Fruit fly (Drosophila melanogaster) whole organism, embryonic: ENCODE results near the gene CG11726.
A peak's percentile ranks its signal among the peaks of the same experiment; 100 is the strongest.

Source experiments
- Asciz ChIP-seq: fragments of 200-800 bp; sonication (Bioruptor generic); optimal IDR thresholded peaks from 2 replicates; lab custom pipeline; 2017; ENCODE audit warnings: missing biosample characterization, mild to moderate bottlenecking, missing genetic modification characterization, missing genetic modification reagents
- BtbVII ChIP-seq: fragments of 200-800 bp; sonication (Bioruptor generic); optimal IDR thresholded peaks from 3 replicates; lab custom pipeline; 2017; ENCODE audit warnings: missing biosample characterization, mild to moderate bottlenecking, missing genetic modification characterization
- CG10321 ChIP-seq: fragments of 200-800 bp; sonication (Bioruptor generic); IDR thresholded peaks from 2 replicates; pipeline ENCODE4 v1.3.6; 2022; ENCODE audit warnings: missing biosample characterization, missing genetic modification characterization
- CG10543 ChIP-seq: fragments of 200-800 bp; sonication (Bioruptor generic); optimal IDR thresholded peaks from 3 replicates; lab custom pipeline; 2017; ENCODE audit warnings: missing biosample characterization, mild to moderate bottlenecking, missing genetic modification characterization, moderate library complexity
- CG12071 ChIP-seq: fragments of 200-800 bp; sonication (Bioruptor generic); optimal IDR thresholded peaks from 3 replicates; lab custom pipeline; 2018; ENCODE audit warnings: missing biosample characterization, mild to moderate bottlenecking, missing genetic modification characterization
- CG1233 ChIP-seq: fragments of 200-800 bp; sonication (Bioruptor generic); optimal IDR thresholded peaks from 4 replicates; lab custom pipeline; 2018; ENCODE audit warnings: missing biosample characterization, mild to moderate bottlenecking, missing genetic modification characterization
- CG13287 ChIP-seq: fragments of 200-800 bp; sonication (Bioruptor generic); IDR thresholded peaks from 2 replicates; pipeline ENCODE4 v1.3.6; 2022; ENCODE audit warnings: missing biosample characterization, missing genetic modification characterization; ENCODE audit not compliant: partially characterized antibody
- CG14014 ChIP-seq: fragments of 200-800 bp; sonication (Bioruptor generic); IDR thresholded peaks from 2 replicates; pipeline ENCODE4 v1.3.6; 2022; ENCODE audit warnings: missing biosample characterization, missing genetic modification characterization
- CG14710 ChIP-seq: fragments of 200-800 bp; sonication (Bioruptor generic); optimal IDR thresholded peaks from 3 replicates; lab custom pipeline; 2019; ENCODE audit warnings: missing biosample characterization, mild to moderate bottlenecking, missing genetic modification characterization, moderate library complexity
- CG14860 ChIP-seq: fragments of 200-800 bp; sonication (Bioruptor generic); IDR thresholded peaks from 3 replicates; pipeline ENCODE4 v1.3.6; 2022; ENCODE audit warnings: missing biosample characterization, missing genetic modification characterization; ENCODE audit not compliant: partially characterized antibody
- CG15601 ChIP-seq: fragments of 200-800 bp; sonication (Bioruptor generic); optimal IDR thresholded peaks from 3 replicates; lab custom pipeline; 2019; ENCODE audit warnings: missing biosample characterization, mild to moderate bottlenecking, missing genetic modification characterization, moderate library complexity
- CG15696 ChIP-seq: fragments of 200-800 bp; sonication (Bioruptor generic); optimal IDR thresholded peaks from 2 replicates; lab custom pipeline; 2019; ENCODE audit warnings: missing biosample characterization, mild to moderate bottlenecking, missing genetic modification characterization, moderate library complexity
- CG1647 ChIP-seq: fragments of 200-800 bp; sonication (Bioruptor generic); optimal IDR thresholded peaks from 3 replicates; lab custom pipeline; 2016; ENCODE audit warnings: missing biosample characterization, missing genetic modification characterization
- CG17186 ChIP-seq: fragments of 200-800 bp; sonication (Bioruptor generic); optimal IDR thresholded peaks from 3 replicates; lab custom pipeline; 2017; ENCODE audit warnings: missing biosample characterization, missing genetic modification reagents, missing genetic modification characterization
- CG18262 ChIP-seq: fragments of 200-800 bp; optimal IDR thresholded peaks from 3 replicates; lab custom pipeline; 2019; ENCODE audit warnings: missing biosample characterization, mild to moderate bottlenecking, missing genetic modification characterization, moderate library complexity
- CG2712 ChIP-seq: fragments of 200-800 bp; optimal IDR thresholded peaks from 3 replicates; lab custom pipeline; 2019; ENCODE audit warnings: missing biosample characterization, mild to moderate bottlenecking, missing genetic modification characterization, moderate library complexity
- CG3407 ChIP-seq: fragments of 200-800 bp; sonication (Bioruptor generic); optimal IDR thresholded peaks from 2 replicates; lab custom pipeline; 2018; ENCODE audit warnings: missing biosample characterization, mild to moderate bottlenecking, missing genetic modification characterization
- CG4282 ChIP-seq: fragments of 200-800 bp; sonication (Bioruptor generic); optimal IDR thresholded peaks from 2 replicates; lab custom pipeline; 2016; ENCODE audit warnings: missing biosample characterization, missing genetic modification characterization
- CG5180 ChIP-seq: fragments of 200-800 bp; sonication (Bioruptor generic); optimal IDR thresholded peaks from 3 replicates; lab custom pipeline; 2017; ENCODE audit warnings: missing biosample characterization, missing genetic modification characterization, mild to moderate bottlenecking, moderate library complexity, missing genetic modification reagents
- CG6175 ChIP-seq: fragments of 200-800 bp; sonication (Bioruptor generic); IDR thresholded peaks from 3 replicates; pipeline ENCODE4 v1.3.6; 2022; ENCODE audit warnings: missing biosample characterization, missing genetic modification characterization
- CG6689 ChIP-seq: fragments of 200-800 bp; sonication (Bioruptor generic); IDR thresholded peaks from 2 replicates; pipeline ENCODE4 v1.3.6; 2022; ENCODE audit warnings: missing biosample characterization, missing genetic modification characterization
- CG8359 ChIP-seq: fragments of 200-800 bp; sonication (Bioruptor generic); optimal IDR thresholded peaks from 2 replicates; lab custom pipeline; 2017; ENCODE audit warnings: missing biosample characterization, mild to moderate bottlenecking, missing genetic modification characterization, borderline replicate concordance
- CG8388 ChIP-seq: fragments of 200-800 bp; sonication (Bioruptor generic); optimal IDR thresholded peaks from 2 replicates; lab custom pipeline; 2019; ENCODE audit warnings: missing biosample characterization, mild to moderate bottlenecking, missing genetic modification characterization, moderate library complexity
- CG8924 ChIP-seq: fragments of 200-800 bp; optimal IDR thresholded peaks from 3 replicates; lab custom pipeline; 2019; ENCODE audit warnings: missing biosample characterization, mild to moderate bottlenecking, missing genetic modification characterization, moderate library complexity
- CG9437 ChIP-seq: fragments of 200-800 bp; sonication (Bioruptor generic); optimal IDR thresholded peaks from 2 replicates; lab custom pipeline; 2018; ENCODE audit warnings: missing biosample characterization, mild to moderate bottlenecking, missing genetic modification characterization
- CG9817 ChIP-seq: fragments of 200-800 bp; sonication (Bioruptor generic); optimal IDR thresholded peaks from 2 replicates; lab custom pipeline; 2018; ENCODE audit warnings: missing biosample characterization, mild to moderate bottlenecking, missing genetic modification characterization, moderate library complexity
- Deaf1 ChIP-seq: fragments of 200-800 bp; optimal IDR thresholded peaks from 3 replicates; lab custom pipeline; 2019; ENCODE audit warnings: missing biosample characterization, mild to moderate bottlenecking, missing genetic modification characterization, moderate library complexity
- Hr78 ChIP-seq, 2 experiments: fragments of 200-800 bp in 1 of 2; fragments of >200 bp in 1 of 2; sonication (Bioruptor generic) in 1 of 2; optimal IDR thresholded peaks; 2 replicates each; lab custom pipeline; 2017 to 2019; ENCODE audit warnings: missing biosample characterization in 2 of 2, missing genetic modification characterization in 2 of 2, mild to moderate bottlenecking in 1 of 2, moderate library complexity in 1 of 2
- Med ChIP-seq: fragments of 200-800 bp; sonication (Bioruptor generic); peaks from one replicate; lab custom pipeline; 2016; ENCODE audit warnings: missing biosample characterization, missing genetic modification characterization, mild to moderate bottlenecking, inconsistent platforms, moderate library complexity
- Nf-YA ChIP-seq: fragments of 200-800 bp; sonication (Bioruptor generic); IDR thresholded peaks from 2 replicates; pipeline ENCODE4 v1.3.6; 2022; ENCODE audit warnings: missing biosample characterization, missing genetic modification characterization
- Sox102F ChIP-seq: fragments of 200-800 bp; sonication (Bioruptor generic); optimal IDR thresholded peaks from 2 replicates; lab custom pipeline; 2018; ENCODE audit warnings: missing biosample characterization, mild to moderate bottlenecking, missing genetic modification characterization, moderate library complexity
- Spps ChIP-seq: fragments of 200-800 bp; sonication (Bioruptor generic); optimal IDR thresholded peaks from 2 replicates; lab custom pipeline; 2018; ENCODE audit warnings: missing biosample characterization, mild to moderate bottlenecking, missing genetic modification characterization
- Sry-δ ChIP-seq: fragments of 200-800 bp; sonication (Bioruptor generic); optimal IDR thresholded peaks from 2 replicates; lab custom pipeline; 2016; ENCODE audit warnings: missing biosample characterization, missing genetic modification characterization
- ara ChIP-seq: fragments of 200-800 bp; sonication (Bioruptor generic); IDR thresholded peaks from 2 replicates; pipeline ENCODE4 v1.3.6; 2022; ENCODE audit warnings: missing biosample characterization, missing genetic modification characterization
- cad ChIP-seq: fragments of >200 bp; optimal IDR thresholded peaks from 2 replicates; lab custom pipeline; 2017; ENCODE audit warnings: missing biosample characterization, missing genetic modification characterization
- disco-r ChIP-seq: fragments of 200-800 bp; sonication (Bioruptor generic); optimal IDR thresholded peaks from 2 replicates; lab custom pipeline; 2016; ENCODE audit warnings: missing biosample characterization, missing genetic modification characterization
- ftz-f1 ChIP-seq: fragments of 200-800 bp; sonication (Bioruptor generic); optimal IDR thresholded peaks from 2 replicates; lab custom pipeline; 2016; ENCODE audit warnings: missing biosample characterization, missing genetic modification characterization
- gsb-n ChIP-seq: fragments of 200-800 bp; sonication (Bioruptor generic); optimal IDR thresholded peaks from 3 replicates; lab custom pipeline; 2018; ENCODE audit warnings: missing biosample characterization, mild to moderate bottlenecking, missing genetic modification characterization
- kah ChIP-seq: fragments of 200-800 bp; sonication (Bioruptor generic); optimal IDR thresholded peaks from 2 replicates; lab custom pipeline; 2018; ENCODE audit warnings: missing biosample characterization, mild to moderate bottlenecking, missing genetic modification characterization
- ken ChIP-seq: fragments of 200-800 bp; sonication (Bioruptor generic); IDR thresholded peaks from 3 replicates; pipeline ENCODE4 v1.3.6; 2022; ENCODE audit warnings: missing biosample characterization, missing genetic modification characterization
- luna ChIP-seq: fragments of 200-800 bp; sonication (Bioruptor generic); optimal IDR thresholded peaks from 2 replicates; lab custom pipeline; 2016; ENCODE audit warnings: missing biosample characterization, missing genetic modification characterization
- sens ChIP-seq: fragments of 200-800 bp; sonication (Bioruptor generic); peaks from one replicate; lab custom pipeline; 2016; ENCODE audit warnings: missing biosample characterization, missing genetic modification characterization
- shn ChIP-seq: fragments of 200-800 bp; sonication (Bioruptor generic); optimal IDR thresholded peaks from 3 replicates; lab custom pipeline; 2016; ENCODE audit warnings: missing biosample characterization, missing genetic modification characterization
- slou ChIP-seq: fragments of 200-800 bp; sonication (Bioruptor generic); optimal IDR thresholded peaks from 3 replicates; lab custom pipeline; 2016; ENCODE audit warnings: missing biosample characterization, missing genetic modification characterization
- stwl ChIP-seq: fragments of 200-800 bp; sonication (Bioruptor generic); optimal IDR thresholded peaks from 3 replicates; lab custom pipeline; 2018; ENCODE audit warnings: missing biosample characterization, mild to moderate bottlenecking, missing genetic modification characterization, moderate library complexity
- vvl ChIP-seq: fragments of 200-800 bp; sonication (Bioruptor generic); IDR thresholded peaks from 2 replicates; pipeline ENCODE4 v1.3.6; 2022; ENCODE audit warnings: missing biosample characterization, missing genetic modification characterization
- wdn ChIP-seq: fragments of 200-800 bp; sonication (Bioruptor generic); IDR thresholded peaks from 2 replicates; pipeline ENCODE4 v1.3.6; 2022; ENCODE audit warnings: missing biosample characterization, missing genetic modification characterization
- wek ChIP-seq: fragments of 200-800 bp; sonication (Bioruptor generic); optimal IDR thresholded peaks from 3 replicates; lab custom pipeline; 2018; ENCODE audit warnings: missing biosample characterization, mild to moderate bottlenecking, missing genetic modification characterization, moderate library complexity

The CG11726 gene

dm6 chr3L:11355429-11356327 lies 38.8 kb upstream of the CG11726 start (continued):
- TF ChIP-seq CG17186 (GFP tag; lab: Kevin White, UChicago) (peak; percentile 10), wek (peak; percentile 53), CG4282 (GFP tag; lab: Kevin White, UChicago) (no peak), Nf-YA (GFP tag; lab: Robert Waterston, UW) (no peak), CG14014 (GFP tag; lab: Robert Waterston, UW) (peak; percentile 13; the same call in 1 of the 2 replicates), CG18262 (tag; lab: Kevin White, UChicago) (peak; percentile 14), Sry-δ (GFP tag; lab: Kevin White, UChicago) (peak; percentile 8), CG1647 (no peak), ftz-f1 (no peak), CG10321 (GFP tag; lab: Robert Waterston, UW) (0 out of 2 replicates have a peak, but pooled peaks have one; percentile 24), CG1233 (GFP tag; lab: Kevin White, UChicago) (peak; percentile 3), CG2712 (tag; lab: Kevin White, UChicago) (peak; percentile 3), slou (GFP tag; lab: Kevin White, UChicago) (no peak), CG14860 (GFP tag; lab: Robert Waterston, UW) (no peak), shn (GFP tag; lab: Kevin White, UChicago) (no peak), CG5180 (GFP tag; lab: Kevin White, UChicago) (peak; percentile 36), vvl (peak; percentile 39), ara (GFP tag; lab: Robert Waterston, UW) (no peak), CG10543 (GFP tag; lab: Kevin White, UChicago) (peak; percentile 15), wdn (GFP tag; lab: Robert Waterston, UW) (peak; percentile 24; the same call in 1 of the 2 replicates), CG8388 (GFP tag; lab: Kevin White, UChicago) (no peak), ken (peak; percentile 41; the same call in 1 of the 3 replicates), CG15601 (tag; lab: Kevin White, UChicago) (peak; percentile 38), CG6689 (GFP tag; lab: Robert Waterston, UW) (no peak), cad (no peak), gsb-n (tag; lab: Kevin White, UChicago) (no peak), CG8924 (no peak), BtbVII (GFP tag; lab: Kevin White, UChicago) (peak; percentile 3), CG9817 (tag; lab: Kevin White, UChicago) (no peak), CG6175 (0 out of 3 replicates have a peak, but pooled peaks have one; percentile 35), luna (GFP tag; lab: Kevin White, UChicago) (no peak), Hr78 (GFP tag; optimal IDR thresholded peaks at IDR 0.05; lab: Kevin White, UChicago) (peak in 1 of 2 experiments; percentile 41), CG3407 (GFP tag; lab: Kevin White, UChicago) (peak; percentile 17), sens (GFP tag; lab: Kevin White, UChicago) (peak; percentile 83), stwl (tag; lab: Kevin White, UChicago) (no peak), CG8359 (GFP tag; lab: Kevin White, UChicago) (peak; percentile 36), Spps (no peak), CG9437 (GFP tag; lab: Kevin White, UChicago) (no peak), CG14710 (tag; lab: Kevin White, UChicago) (peak; percentile 16), Asciz (peak; percentile 4), CG12071 (GFP tag; lab: Kevin White, UChicago) (peak; percentile 25), Sox102F (peak; percentile 7), disco-r (GFP tag; lab: Kevin White, UChicago) (peak; percentile 8), Med (peak; percentile 65), kah (GFP tag; lab: Kevin White, UChicago) (no peak), Deaf1 (tag; lab: Kevin White, UChicago) (peak; percentile 44), CG15696 (tag; lab: Kevin White, UChicago) (peak; percentile 60), CG13287 (GFP tag; lab: Robert Waterston, UW) (no peak)
